Worm (Caenorhabditis elegans): Measurements from ENCODE around the gene folr-1.

folr-1 gene

ce11 chrX:9905840-9906239, 13.3 kb upstream of the folr-1 start, which contains the start of gene F21G4.5:
Gene F21G4.5, plus strand, starts transcription at chrX:9906140.
- no peak for TF ChIP-seq pqm-1 (tag; optimal IDR thresholded peaks at IDR 0.05)
- no peak for TF ChIP-seq dmd-9 (GFP tag; IDR thresholded peaks at IDR 0.05)
- TF ChIP-seq ztf-7 (tag; optimal IDR thresholded peaks at IDR 0.05), result no peak
- no peak for TF ChIP-seq F44E2.7 (GFP tag; IDR thresholded peaks at IDR 0.05)
- no peak for TF ChIP-seq mep-1 (tag; optimal IDR thresholded peaks at IDR 0.05)

ce11 chrX:9917362-9917761, 1.7 kb upstream of the folr-1 start, which contains the start of gene F21G4.6:
Gene F21G4.6, minus strand, starts transcription at chrX:9917448.
- TF ChIP-seq nhr-25 (tag; optimal IDR thresholded peaks at IDR 0.05; ENCODE audit: borderline replicate concordance, insufficient read depth) (no peak), F44E2.7 (GFP tag; IDR thresholded peaks at IDR 0.05) (no peak), nhr-48 (tag; optimal IDR thresholded peaks at IDR 0.05) (no peak), set-16 (GFP tag; IDR thresholded peaks at IDR 0.05) (no peak), F26F4.8 (GFP tag; conservative IDR thresholded peaks at IDR 0.05) (no peak)

ce11 chrX:9921257-9921656, 2.2 kb downstream of the folr-1 start, which contains the start of gene C17G1.2:
Gene C17G1.2, plus strand, starts transcription at chrX:9921557.
- TF ChIP-seq nhr-10 (tag; optimal IDR thresholded peaks at IDR 0.05) (no peak), snpc-4 (tag; optimal IDR thresholded peaks at IDR 0.05) (no peak), zfp-3 (GFP tag; conservative IDR thresholded peaks at IDR 0.05) (no peak)

- TF ChIP-seq nhr-77 (tag; optimal IDR thresholded peaks at IDR 0.05), result no peak
- no peak for TF ChIP-seq egl-27 (tag; optimal IDR thresholded peaks at IDR 0.05)
- TF ChIP-seq mdt-29 (GFP tag; IDR thresholded peaks at IDR 0.05), result no peak
- TF ChIP-seq dpl-1 (GFP tag; optimal IDR thresholded peaks at IDR 0.05), result no peak
- peak; percentile 89 for TF ChIP-seq pqm-1 (tag; optimal IDR thresholded peaks at IDR 0.05)
- TF ChIP-seq mep-1 (tag; optimal IDR thresholded peaks at IDR 0.05), result no peak
- TF ChIP-seq spr-3 (GFP tag; optimal IDR thresholded peaks at IDR 0.05), result no peak
- no peak for TF ChIP-seq attf-4 (tag; optimal IDR thresholded peaks at IDR 0.05)
- no peak for TF ChIP-seq ZK337.2 (GFP tag; IDR thresholded peaks at IDR 0.05)
- TF ChIP-seq unc-62 (GFP tag; optimal IDR thresholded peaks at IDR 0.05 in 1 of 2), result no peak
- no peak for TF ChIP-seq unc-62 (tag; optimal IDR thresholded peaks at IDR 0.05)
- no peak for TF ChIP-seq dmd-8 (GFP tag; IDR thresholded peaks at IDR 0.05)
- peak; percentile 31 for TF ChIP-seq dve-1 (tag; optimal IDR thresholded peaks at IDR 0.05; ENCODE audit: insufficient read depth)
- TF ChIP-seq nhr-237 (tag; optimal IDR thresholded peaks at IDR 0.05), result no peak
- TF ChIP-seq nhr-28 (tag; optimal IDR thresholded peaks at IDR 0.05), result peak; percentile 63
- TF ChIP-seq ceh-32 (tag; optimal IDR thresholded peaks at IDR 0.05; ENCODE audit: poor library complexity), result no peak
- no peak for TF ChIP-seq daf-16 (GFP tag; optimal IDR thresholded peaks at IDR 0.05)
- peak; percentile 72 for TF ChIP-seq daf-16 (tag; optimal IDR thresholded peaks at IDR 0.05)
- TF ChIP-seq F10B5.3 (tag; optimal IDR thresholded peaks at IDR 0.05), result no peak
- TF ChIP-seq saeg-2 (GFP tag; IDR thresholded peaks at IDR 0.05), result no peak
- TF ChIP-seq mdl-1 (tag; optimal IDR thresholded peaks at IDR 0.05), result no peak
- TF ChIP-seq daf-12 (tag; optimal IDR thresholded peaks at IDR 0.05), result no peak
- TF ChIP-seq tra-1 (GFP tag; IDR thresholded peaks at IDR 0.05), result no peak
- no peak for TF ChIP-seq zip-11 (GFP tag; IDR thresholded peaks at IDR 0.05)
- TF ChIP-seq daf-19 (GFP tag; conservative IDR thresholded peaks at IDR 0.05), result no peak
- TF ChIP-seq lim-7 (GFP tag; IDR thresholded peaks at IDR 0.05), result no peak
- 0 out of 2 replicates have a peak, but pooled peaks have one; percentile 29 for TF ChIP-seq php-3 (GFP tag; IDR thresholded peaks at IDR 0.05)
- TF ChIP-seq nhr-25 (tag; optimal IDR thresholded peaks at IDR 0.05; ENCODE audit: borderline replicate concordance, insufficient read depth), result no peak
- TF ChIP-seq Y105C5A.15 (GFP tag; IDR thresholded peaks at IDR 0.05), result no peak
- TF ChIP-seq vab-7 (GFP tag; IDR thresholded peaks at IDR 0.05), result no peak
- no peak for TF ChIP-seq zfp-2 (tag; optimal IDR thresholded peaks at IDR 0.05)
- TF ChIP-seq mes-2 (tag; optimal IDR thresholded peaks at IDR 0.05; ENCODE audit: poor library complexity, severe bottlenecking), result no peak
- no peak for TF ChIP-seq nhr-111 (GFP tag; optimal IDR thresholded peaks at IDR 0.05)
- TF ChIP-seq ztf-7 (tag; optimal IDR thresholded peaks at IDR 0.05), result no peak
- TF ChIP-seq zip-2 (tag; optimal IDR thresholded peaks at IDR 0.05), result no peak
- TF ChIP-seq lin-38 (GFP tag; IDR thresholded peaks at IDR 0.05), result no peak
These were observed 5.9 kb downstream of the folr-1 start, which contains the start of gene ugt-23 for ce11 chrX:9924962-9925361. Gene ugt-23, minus strand, starts transcription at chrX:9925173.

All from whole organism, L4 larva.